Worm (Caenorhabditis elegans): ENCODE measurements around the gene tbg-1.

ce11 chrIII:9642110-9642509 is 13.2 kb upstream of the tbg-1 start:
- TF ChIP-seq pqm-1 (tag; optimal IDR thresholded peaks at IDR 0.05) (no peak), rnt-1 (tag; optimal IDR thresholded peaks at IDR 0.05) (peak; percentile 58), zip-5 (tag; optimal IDR thresholded peaks at IDR 0.05) (no peak), F13H6.1 (tag; optimal IDR thresholded peaks at IDR 0.05) (no peak), dmd-4 (tag; optimal IDR thresholded peaks at IDR 0.05; ENCODE audit: borderline replicate concordance) (no peak), pag-3 (tag; optimal IDR thresholded peaks at IDR 0.05; ENCODE audit: borderline replicate concordance) (no peak)
